Worm (Caenorhabditis elegans): ENCODE results near the gene ncx-2.

- no peak for TF ChIP-seq ama-1 (optimal IDR thresholded peaks at IDR 0.05)
- TF ChIP-seq nhr-23 (tag; optimal IDR thresholded peaks at IDR 0.05) = no peak
- TF ChIP-seq mab-5 (tag; optimal IDR thresholded peaks at IDR 0.05) = no peak
- TF ChIP-seq snpc-4 (tag; optimal IDR thresholded peaks at IDR 0.05) = no peak
Measured at ce11 chrV:5259448-5259847, 44.0 kb upstream of the ncx-2 start, which contains the start of gene srt-70.

Data from whole organism, L2 larva.